Fruit fly (Drosophila melanogaster) whole organism, pupa: ENCODE results near the gene yellow-k.

Source experiments
- CG10348 ChIP-seq: fragments of 200-800 bp; sonication (Bioruptor generic); IDR thresholded peaks from 2 replicates; pipeline ENCODE4 v1.3.6; 2022; ENCODE audit warnings: missing biosample characterization, missing genetic modification characterization
- CG12605 ChIP-seq: fragments of 200-800 bp; sonication (Bioruptor generic); IDR thresholded peaks from 2 replicates; pipeline ENCODE4 v1.3.6; 2022; ENCODE audit warnings: missing biosample characterization, missing genetic modification characterization
- CG13204 ChIP-seq: fragments of 200-800 bp; sonication (Bioruptor generic); optimal IDR thresholded peaks from 2 replicates; lab custom pipeline; 2018; ENCODE audit warnings: missing biosample characterization, mild to moderate bottlenecking, missing genetic modification characterization, moderate library complexity
- CG14655 ChIP-seq: fragments of 200-800 bp; sonication (Bioruptor generic); optimal IDR thresholded peaks from 3 replicates; lab custom pipeline; 2017; ENCODE audit warnings: mild to moderate bottlenecking, missing biosample characterization, missing genetic modification reagents, missing genetic modification characterization
- CG15710 ChIP-seq: fragments of 200-800 bp; sonication (Bioruptor generic); optimal IDR thresholded peaks from 2 replicates; lab custom pipeline; 2018; ENCODE audit warnings: missing biosample characterization, mild to moderate bottlenecking, missing genetic modification characterization, moderate library complexity
- CG17806 ChIP-seq: fragments of 200-800 bp; sonication (Bioruptor generic); optimal IDR thresholded peaks from 2 replicates; lab custom pipeline; 2018; ENCODE audit warnings: missing biosample characterization, mild to moderate bottlenecking, missing genetic modification characterization, moderate library complexity
- CG32121 ChIP-seq: fragments of 200-800 bp; sonication (Bioruptor generic); IDR thresholded peaks from 2 replicates; pipeline ENCODE4 v1.3.6; 2022; ENCODE audit warnings: missing biosample characterization, missing genetic modification characterization
- CG34367 ChIP-seq: fragments of 200-800 bp; sonication (Bioruptor generic); optimal IDR thresholded peaks from 2 replicates; lab custom pipeline; 2018; ENCODE audit warnings: missing biosample characterization, mild to moderate bottlenecking, missing genetic modification characterization
- CG4496 ChIP-seq: fragments of 200-800 bp; sonication (Bioruptor generic); IDR thresholded peaks from 3 replicates; pipeline ENCODE4 v1.3.6; 2022; ENCODE audit warnings: missing biosample characterization, missing genetic modification characterization
- CG8159 ChIP-seq: fragments of 200-800 bp; sonication (Bioruptor generic); optimal IDR thresholded peaks from 3 replicates; lab custom pipeline; 2018; ENCODE audit warnings: missing biosample characterization, mild to moderate bottlenecking, missing genetic modification characterization, moderate library complexity
- CG8301 ChIP-seq: fragments of 200-800 bp; sonication (Bioruptor generic); optimal IDR thresholded peaks from 2 replicates; lab custom pipeline; 2018; ENCODE audit warnings: missing biosample characterization, mild to moderate bottlenecking, missing genetic modification characterization
- CG9948 ChIP-seq: fragments of 200-800 bp; sonication (Bioruptor generic); optimal IDR thresholded peaks from 2 replicates; lab custom pipeline; 2018; ENCODE audit warnings: missing biosample characterization, mild to moderate bottlenecking, missing genetic modification characterization, moderate library complexity
- D1 ChIP-seq: fragments of 200-800 bp; sonication (Bioruptor generic); optimal IDR thresholded peaks from 2 replicates; lab custom pipeline; 2018; ENCODE audit warnings: missing biosample characterization, mild to moderate bottlenecking, missing genetic modification characterization, moderate library complexity
- EcR ChIP-seq: fragments of 200-800 bp; sonication (Bioruptor generic); optimal IDR thresholded peaks from 3 replicates; lab custom pipeline; 2019; ENCODE audit warnings: missing biosample characterization, missing genetic modification characterization, mild to moderate bottlenecking, moderate library complexity, missing genetic modification reagents
- Ets98B ChIP-seq: fragments of 200-800 bp; sonication (Bioruptor generic); IDR thresholded peaks from 2 replicates; pipeline ENCODE4 v1.3.6; 2022; ENCODE audit warnings: missing biosample characterization, missing genetic modification characterization
- Pif1A ChIP-seq: fragments of 200-800 bp; sonication (Bioruptor generic); optimal IDR thresholded peaks from 3 replicates; lab custom pipeline; 2016; ENCODE audit warnings: missing biosample characterization, missing genetic modification characterization
- Pif1B ChIP-seq: fragments of 200-800 bp; sonication (Bioruptor generic); optimal IDR thresholded peaks from 3 replicates; lab custom pipeline; 2016; ENCODE audit warnings: missing biosample characterization, missing genetic modification characterization
- Snoo ChIP-seq: fragments of 200-800 bp; sonication (Bioruptor generic); optimal IDR thresholded peaks from 3 replicates; lab custom pipeline; 2017; ENCODE audit warnings: missing biosample characterization, mild to moderate bottlenecking, missing genetic modification characterization, inconsistent platforms
- fd96Ca ChIP-seq: fragments of 200-800 bp; sonication (Bioruptor generic); IDR thresholded peaks from 3 replicates; pipeline ENCODE4 v1.3.6; 2022; ENCODE audit warnings: missing biosample characterization, missing genetic modification characterization
- gl ChIP-seq: fragments of 200-800 bp; sonication (Bioruptor generic); optimal IDR thresholded peaks from 2 replicates; lab custom pipeline; 2018; ENCODE audit warnings: missing biosample characterization, mild to moderate bottlenecking, missing genetic modification characterization
- rn ChIP-seq: fragments of 200-800 bp; sonication (Bioruptor generic); IDR thresholded peaks from 2 replicates; pipeline ENCODE4 v1.3.6; 2022; ENCODE audit warnings: missing biosample characterization, missing genetic modification characterization

Gene yellow-k

DNA sequence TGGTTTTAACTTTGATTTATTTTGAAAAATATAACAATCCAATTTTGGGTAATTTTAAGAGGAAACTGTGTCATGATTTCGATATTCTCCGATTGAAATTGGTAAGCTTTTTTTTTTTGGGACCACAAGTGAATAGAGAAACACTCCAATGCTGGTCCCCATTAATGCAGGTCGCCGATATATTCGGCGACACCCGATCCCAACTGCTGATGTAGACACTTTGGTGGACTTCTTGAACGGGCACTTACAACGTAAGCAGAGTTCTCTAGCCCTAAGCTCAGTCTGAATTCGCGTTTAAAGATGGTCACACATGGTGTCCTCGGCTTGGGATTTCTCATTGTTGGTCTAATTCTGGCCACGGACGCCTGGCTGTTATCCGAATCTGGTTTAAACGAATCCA, at the start of gene yellow-k:
Gene yellow-k, plus strand, starts transcription at position 301 of the 400 bp plus-strand sequence.
- TF ChIP-seq D1 (tag; lab: Kevin White, UChicago) (no peak), EcR (GFP tag; lab: Kevin White, UChicago) (no peak), CG9948 (tag; lab: Kevin White, UChicago) (no peak), CG13204 (GFP tag; lab: Kevin White, UChicago) (no peak), CG17806 (no peak), fd96Ca (no peak), CG12605 (GFP tag; lab: Robert Waterston, UW) (no peak), CG10348 (GFP tag; lab: Robert Waterston, UW) (no peak), Pif1B (GFP tag; lab: Kevin White, UChicago) (no peak), CG8159 (tag; lab: Kevin White, UChicago) (no peak), CG34367 (tag; lab: Kevin White, UChicago) (no peak), CG32121 (GFP tag; lab: Robert Waterston, UW) (no peak), gl (tag; lab: Kevin White, UChicago) (no peak), Pif1A (GFP tag; lab: Kevin White, UChicago) (no peak), CG4496 (no peak), Ets98B (GFP tag; lab: Robert Waterston, UW) (no peak)

DNA sequence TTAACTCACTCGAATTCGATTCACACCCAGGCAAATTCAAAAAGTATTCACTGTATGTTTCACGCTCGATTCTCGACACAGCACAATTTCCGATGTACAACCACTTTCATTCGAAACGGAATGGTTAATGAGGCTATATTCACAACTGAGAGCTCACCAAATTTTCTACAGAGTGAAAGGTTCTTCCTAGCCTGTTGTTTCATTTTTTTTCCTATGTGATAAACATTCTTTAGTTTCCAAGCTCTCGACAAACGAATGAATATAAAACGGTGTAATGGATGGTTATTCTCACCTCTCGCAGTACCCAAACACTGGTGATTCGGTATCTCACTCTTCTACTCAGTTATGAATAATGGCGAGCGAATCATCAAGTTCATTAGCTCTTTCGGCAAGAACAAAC, 46.4 kb upstream of the yellow-k start, which contains the start of gene cocoon:
Gene cocoon, minus strand, starts transcription at position 101 of the 400 bp plus-strand sequence.
- no peak for TF ChIP-seq CG12605 (GFP tag; lab: Robert Waterston, UW)
- no peak for TF ChIP-seq Pif1B (GFP tag; lab: Kevin White, UChicago)
- no peak for TF ChIP-seq CG9948 (tag; lab: Kevin White, UChicago)
- no peak for TF ChIP-seq gl (tag; lab: Kevin White, UChicago)
- TF ChIP-seq CG32121 (GFP tag; lab: Robert Waterston, UW) = no peak
- TF ChIP-seq EcR (GFP tag; lab: Kevin White, UChicago) = no peak
- no peak for TF ChIP-seq CG13204 (GFP tag; lab: Kevin White, UChicago)
- no peak for TF ChIP-seq CG8301 (tag; lab: Kevin White, UChicago)
- no peak for TF ChIP-seq Pif1A (GFP tag; lab: Kevin White, UChicago)
- TF ChIP-seq CG17806 = no peak
- TF ChIP-seq CG34367 (tag; lab: Kevin White, UChicago) = no peak
- TF ChIP-seq CG15710 (tag; lab: Kevin White, UChicago) = no peak
- no peak for TF ChIP-seq CG14655 (GFP tag; lab: Kevin White, UChicago)
- no peak for TF ChIP-seq Ets98B (GFP tag; lab: Robert Waterston, UW)
- TF ChIP-seq CG4496 = no peak
- TF ChIP-seq CG10348 (GFP tag; lab: Robert Waterston, UW) = no peak
- TF ChIP-seq Snoo (tag; lab: Kevin White, UChicago) = no peak
- TF ChIP-seq fd96Ca = no peak

DNA sequence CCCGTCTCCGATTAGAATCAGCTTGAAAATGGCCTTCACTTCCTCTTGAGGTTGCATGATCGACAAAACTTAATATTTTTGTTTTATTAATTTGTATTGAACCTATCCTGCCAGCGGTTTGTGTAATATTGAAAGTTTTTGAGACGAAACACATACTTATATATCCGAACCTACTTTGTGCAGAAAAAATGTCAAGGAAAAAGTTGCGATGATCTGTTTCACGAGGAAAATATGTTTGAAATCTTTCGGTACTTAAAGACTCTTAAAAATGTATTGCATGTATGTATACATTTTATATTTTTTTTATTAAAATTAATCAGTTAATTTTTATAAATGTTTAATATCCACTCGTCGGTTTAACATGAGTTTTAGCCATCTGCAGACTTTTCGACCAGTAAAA, 35.1 kb upstream of the yellow-k start, which contains the start of gene Ran-like:
Gene Ran-like, minus strand, starts transcription at position 101 of the 400 bp plus-strand sequence.
- TF ChIP-seq gl (tag; lab: Kevin White, UChicago) (no peak), CG17806 (no peak), CG32121 (GFP tag; lab: Robert Waterston, UW) (no peak), CG13204 (GFP tag; lab: Kevin White, UChicago) (no peak), D1 (tag; lab: Kevin White, UChicago) (no peak), rn (GFP tag; lab: Robert Waterston, UW) (no peak), CG9948 (tag; lab: Kevin White, UChicago) (no peak), CG8159 (tag; lab: Kevin White, UChicago) (no peak), CG15710 (tag; lab: Kevin White, UChicago) (no peak), CG8301 (tag; lab: Kevin White, UChicago) (no peak)
- TF ChIP-seq, all 21 proteins: peak for 0

DNA sequence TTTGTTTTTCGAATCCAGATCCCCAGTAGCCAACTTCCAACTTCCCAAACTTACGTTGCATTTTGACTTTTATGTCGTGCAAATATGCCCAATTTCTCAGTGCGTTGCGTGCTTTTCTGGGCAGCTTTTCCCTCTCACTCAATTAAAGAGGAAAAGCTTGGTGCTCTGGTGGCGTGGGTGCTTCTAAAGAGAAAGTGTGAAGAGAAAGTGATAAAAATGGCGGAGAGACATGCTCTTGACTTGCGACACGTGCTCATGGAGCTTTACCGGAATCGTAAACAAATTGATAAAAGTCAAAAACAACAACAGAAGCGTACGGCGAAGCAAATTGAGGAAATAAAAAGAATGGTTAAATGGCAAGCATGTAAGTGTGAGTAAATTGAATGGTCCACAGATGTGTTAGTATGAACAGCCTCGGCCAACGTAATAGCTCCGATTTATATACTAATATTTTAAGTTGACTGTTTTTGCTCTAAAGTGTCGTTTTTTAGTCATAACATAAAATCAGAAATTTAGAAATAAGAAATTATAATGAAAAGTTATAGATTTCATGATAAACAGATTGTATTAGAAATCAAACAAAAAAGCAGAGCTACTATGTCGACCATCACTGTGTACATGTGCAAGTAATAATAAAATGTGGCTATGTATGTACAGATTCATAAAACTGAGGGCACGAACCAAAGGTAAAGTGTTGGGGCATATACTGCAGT, 26.4 kb upstream of the yellow-k start:
- TF ChIP-seq CG34367 (tag; lab: Kevin White, UChicago) (no peak), CG9948 (tag; lab: Kevin White, UChicago) (no peak), Pif1B (GFP tag; lab: Kevin White, UChicago) (no peak), CG13204 (GFP tag; lab: Kevin White, UChicago) (no peak), gl (tag; lab: Kevin White, UChicago) (no peak), CG8301 (tag; lab: Kevin White, UChicago) (no peak), fd96Ca (no peak), CG32121 (GFP tag; lab: Robert Waterston, UW) (no peak), Ets98B (GFP tag; lab: Robert Waterston, UW) (no peak), CG14655 (GFP tag; lab: Kevin White, UChicago) (no peak), rn (GFP tag; lab: Robert Waterston, UW) (no peak), D1 (tag; lab: Kevin White, UChicago) (no peak), CG17806 (no peak), Pif1A (GFP tag; lab: Kevin White, UChicago) (no peak), CG12605 (GFP tag; lab: Robert Waterston, UW) (no peak)

DNA sequence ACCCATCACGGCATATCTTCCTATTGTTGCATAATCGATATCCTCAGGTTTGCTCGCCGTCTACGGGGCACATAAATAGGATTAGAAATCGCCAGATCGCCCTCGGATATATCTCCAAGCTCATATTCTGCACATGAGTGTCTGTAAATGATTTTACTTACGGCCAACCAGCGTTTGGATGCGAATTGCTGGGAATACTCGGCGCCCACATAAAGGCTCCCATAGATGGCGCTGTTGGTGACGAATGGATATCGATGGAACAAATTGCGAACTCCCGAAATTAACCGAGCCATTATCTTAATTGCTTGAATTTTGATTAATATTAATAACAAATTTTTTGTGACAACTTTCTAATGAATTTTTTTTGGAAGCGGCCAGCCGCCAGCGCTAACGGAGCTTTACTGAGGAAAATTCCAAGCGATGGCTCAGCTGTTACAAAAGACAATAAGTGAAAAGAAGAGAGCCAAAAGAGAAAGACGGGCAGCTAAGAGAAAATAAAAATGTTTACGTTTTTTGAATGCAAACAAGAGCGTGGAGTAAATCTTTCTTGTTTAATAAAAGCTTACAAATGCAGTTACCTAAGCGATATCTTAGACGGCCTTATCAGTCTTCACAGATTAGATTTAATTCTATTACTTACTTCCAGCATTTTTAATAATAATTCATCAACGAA, 25.7 kb upstream of the yellow-k start:
- no peak for TF ChIP-seq D1 (tag; lab: Kevin White, UChicago)
- no peak for TF ChIP-seq CG9948 (tag; lab: Kevin White, UChicago)
- no peak for TF ChIP-seq CG10348 (GFP tag; lab: Robert Waterston, UW)
- TF ChIP-seq CG12605 (GFP tag; lab: Robert Waterston, UW) = no peak
- no peak for TF ChIP-seq CG14655 (GFP tag; lab: Kevin White, UChicago)
- TF ChIP-seq CG13204 (GFP tag; lab: Kevin White, UChicago) = no peak
- TF ChIP-seq gl (tag; lab: Kevin White, UChicago) = no peak
- no peak for TF ChIP-seq CG32121 (GFP tag; lab: Robert Waterston, UW)
- no peak for TF ChIP-seq Pif1A (GFP tag; lab: Kevin White, UChicago)
- TF ChIP-seq Ets98B (GFP tag; lab: Robert Waterston, UW) = no peak
- TF ChIP-seq rn (GFP tag; lab: Robert Waterston, UW) = no peak
- TF ChIP-seq CG8301 (tag; lab: Kevin White, UChicago) = no peak
